Worm (Caenorhabditis elegans) whole organism, L3 larva: ENCODE data around the gene msra-1.

ENCODE experiments used
- R02D3.7 ChIP-seq: fragments of 150-350 bp; optimal IDR thresholded peaks from 2 replicates; lab custom pipeline; 2014; ENCODE audit warnings: missing biosample characterization, missing genetic modification characterization
- ZK546.5 ChIP-seq: sonication (generic microtip); optimal IDR thresholded peaks from 2 replicates; lab custom pipeline; 2017; ENCODE audit warnings: missing biosample characterization, missing genetic modification characterization
- aly-2 ChIP-seq: fragments of 150-350 bp; optimal IDR thresholded peaks from 2 replicates; lab custom pipeline; 2014; ENCODE audit warnings: missing biosample characterization, missing genetic modification characterization
- ama-1 ChIP-seq: fragments of 150-350 bp; optimal IDR thresholded peaks from 2 replicates; lab custom pipeline; 2018
- ceh-16 ChIP-seq: sonication (generic microtip); optimal IDR thresholded peaks from 2 replicates; lab custom pipeline; 2017; ENCODE audit warnings: missing biosample characterization, missing genetic modification characterization
- ceh-28 ChIP-seq: fragments of 150-350 bp; optimal IDR thresholded peaks from 2 replicates; lab custom pipeline; 2014; ENCODE audit warnings: missing biosample characterization, missing genetic modification reagents, missing genetic modification characterization
- ceh-82 ChIP-seq: fragments of 150-350 bp; optimal IDR thresholded peaks from 2 replicates; lab custom pipeline; 2014; ENCODE audit warnings: missing biosample characterization, missing genetic modification characterization
- ceh-9 ChIP-seq: sonication (generic microtip); optimal IDR thresholded peaks from 2 replicates; lab custom pipeline; 2018; ENCODE audit warnings: missing biosample characterization, missing genetic modification characterization
- daf-12 ChIP-seq: fragments of 150-350 bp; optimal IDR thresholded peaks from 2 replicates; lab custom pipeline; 2014; ENCODE audit warnings: missing biosample characterization, missing genetic modification reagents, missing genetic modification characterization
- egl-27 ChIP-seq: sonication (generic microtip); optimal IDR thresholded peaks from 4 replicates; lab custom pipeline; 2017; ENCODE audit warnings: missing biosample characterization, missing genetic modification reagents, missing genetic modification characterization
- egl-5 ChIP-seq: fragments of 150-350 bp; optimal IDR thresholded peaks from 2 replicates; lab custom pipeline; 2017; ENCODE audit warnings: missing biosample characterization, missing genetic modification reagents, missing genetic modification characterization, inconsistent platforms
- elt-1 ChIP-seq: fragments of 150-350 bp; optimal IDR thresholded peaks from 2 replicates; lab custom pipeline; 2014; ENCODE audit warnings: missing biosample characterization, missing genetic modification characterization
- elt-2 ChIP-seq: sonication (generic microtip); optimal IDR thresholded peaks from 2 replicates; lab custom pipeline; 2016; ENCODE audit warnings: missing genetic modification reagents, mild to moderate bottlenecking, missing genetic modification characterization, missing compliant biosample characterization
- elt-3 ChIP-seq, 3 experiments: fragments of 150-350 bp in 1 of 3; sonication (generic microtip) in 2 of 3; optimal IDR thresholded peaks; 2 replicates in 2 of 3; 4 replicates in 1 of 3; lab custom pipeline; 2014 to 2017; ENCODE audit warnings: missing biosample characterization in 3 of 3, missing genetic modification characterization in 3 of 3
- eor-1 ChIP-seq, 2 experiments: fragments of 150-350 bp; optimal IDR thresholded peaks; 2 replicates each; lab custom pipeline; 2014 to 2018; ENCODE audit warnings: missing biosample characterization in 2 of 2, missing genetic modification characterization in 2 of 2
- fkh-10 ChIP-seq: sonication (generic microtip); optimal IDR thresholded peaks from 2 replicates; lab custom pipeline; 2017; ENCODE audit warnings: missing biosample characterization, missing genetic modification reagents, missing genetic modification characterization
- fkh-2 ChIP-seq: fragments of 150-350 bp; optimal IDR thresholded peaks from 2 replicates; lab custom pipeline; 2014; ENCODE audit warnings: missing biosample characterization, missing genetic modification reagents, missing genetic modification characterization
- fos-1 ChIP-seq: fragments of 150-350 bp; optimal IDR thresholded peaks from 2 replicates; lab custom pipeline; 2014; ENCODE audit warnings: missing biosample characterization, missing genetic modification characterization
- hmg-11 ChIP-seq: sonication (generic microtip); optimal IDR thresholded peaks from 2 replicates; lab custom pipeline; 2016; ENCODE audit warnings: missing genetic modification characterization, missing compliant biosample characterization
- jun-1 ChIP-seq: fragments of 150-350 bp; optimal IDR thresholded peaks from 2 replicates; lab custom pipeline; 2014; ENCODE audit warnings: missing biosample characterization, missing genetic modification reagents, missing genetic modification characterization
- lin-15B ChIP-seq: fragments of 150-350 bp; optimal IDR thresholded peaks from 2 replicates; lab custom pipeline; 2014; ENCODE audit warnings: missing biosample characterization, missing genetic modification characterization
- lin-39 ChIP-seq: fragments of 150-350 bp; optimal IDR thresholded peaks from 2 replicates; lab custom pipeline; 2018; ENCODE audit warnings: missing biosample characterization, missing genetic modification reagents, missing genetic modification characterization
- lsy-12 ChIP-seq: sonication (generic microtip); optimal IDR thresholded peaks from 2 replicates; lab custom pipeline; 2016; ENCODE audit warnings: mild to moderate bottlenecking, missing genetic modification characterization, missing compliant biosample characterization
- mdl-1 ChIP-seq: fragments of 150-350 bp; optimal IDR thresholded peaks from 2 replicates; lab custom pipeline; 2014; ENCODE audit warnings: missing biosample characterization, missing genetic modification characterization
- mml-1 ChIP-seq: fragments of 150-350 bp; sonication (generic microtip); optimal IDR thresholded peaks from 3 replicates; lab custom pipeline; 2014; ENCODE audit warnings: missing biosample characterization, missing genetic modification characterization
- nfya-1 ChIP-seq: sonication (generic microtip); optimal IDR thresholded peaks from 2 replicates; lab custom pipeline; 2017; ENCODE audit warnings: missing genetic modification characterization, mild to moderate bottlenecking, missing compliant biosample characterization, antibody characterized with exemption, moderate library complexity; ENCODE audit not compliant: insufficient read depth
- nhr-11 ChIP-seq: fragments of 150-350 bp; optimal IDR thresholded peaks from 2 replicates; lab custom pipeline; 2014; ENCODE audit warnings: missing biosample characterization, missing genetic modification characterization
- nhr-12 ChIP-seq: fragments of 150-350 bp; optimal IDR thresholded peaks from 2 replicates; lab custom pipeline; 2014; ENCODE audit warnings: missing biosample characterization, missing genetic modification characterization
- nhr-23 ChIP-seq: fragments of 150-350 bp; optimal IDR thresholded peaks from 2 replicates; lab custom pipeline; 2014; ENCODE audit warnings: missing biosample characterization, missing genetic modification reagents, missing genetic modification characterization
- nhr-237 ChIP-seq: fragments of 150-350 bp; optimal IDR thresholded peaks from 2 replicates; lab custom pipeline; 2014; ENCODE audit warnings: missing biosample characterization, missing genetic modification characterization
- nhr-25 ChIP-seq: sonication (generic microtip); optimal IDR thresholded peaks from 2 replicates; lab custom pipeline; 2017; ENCODE audit warnings: missing biosample characterization, missing genetic modification characterization
- nhr-28 ChIP-seq: fragments of 150-350 bp; optimal IDR thresholded peaks from 2 replicates; lab custom pipeline; 2014; ENCODE audit warnings: missing biosample characterization, missing genetic modification characterization
- nhr-43 ChIP-seq: sonication (generic microtip); optimal IDR thresholded peaks from 2 replicates; lab custom pipeline; 2016; ENCODE audit warnings: mild to moderate bottlenecking, missing genetic modification characterization, missing compliant biosample characterization; ENCODE audit not compliant: poor library complexity, severe bottlenecking
- nhr-67 ChIP-seq: fragments of 150-350 bp; optimal IDR thresholded peaks from 2 replicates; lab custom pipeline; 2014; ENCODE audit warnings: missing biosample characterization, missing genetic modification characterization
- nhr-76 ChIP-seq: fragments of 150-350 bp; sonication (generic microtip); optimal IDR thresholded peaks from 5 replicates; lab custom pipeline; 2014; ENCODE audit warnings: missing biosample characterization, missing genetic modification characterization
- nhr-77 ChIP-seq: fragments of 150-350 bp; optimal IDR thresholded peaks from 2 replicates; lab custom pipeline; 2014; ENCODE audit warnings: missing biosample characterization, missing genetic modification characterization
- pha-4 ChIP-seq: fragments of 150-350 bp; optimal IDR thresholded peaks from 2 replicates; lab custom pipeline; 2014; ENCODE audit warnings: missing biosample characterization, missing genetic modification reagents, missing genetic modification characterization
- pqm-1 ChIP-seq: fragments of 150-350 bp; optimal IDR thresholded peaks from 2 replicates; lab custom pipeline; 2017; ENCODE audit warnings: missing biosample characterization, missing genetic modification characterization, inconsistent platforms
- sea-2 ChIP-seq: fragments of 150-350 bp; sonication (generic microtip); optimal IDR thresholded peaks from 4 replicates; lab custom pipeline; 2014; ENCODE audit warnings: missing biosample characterization, missing genetic modification reagents, missing genetic modification characterization
- skn-1 ChIP-seq: fragments of 150-350 bp; optimal IDR thresholded peaks from 2 replicates; lab custom pipeline; 2014; ENCODE audit warnings: missing biosample characterization, missing genetic modification characterization
- snpc-4 ChIP-seq: fragments of 150-350 bp; optimal IDR thresholded peaks from 2 replicates; lab custom pipeline; 2014; ENCODE audit warnings: missing biosample characterization, missing genetic modification characterization
- tbx-2 ChIP-seq: sonication (generic microtip); optimal IDR thresholded peaks from 2 replicates; lab custom pipeline; 2016; ENCODE audit warnings: mild to moderate bottlenecking, missing genetic modification characterization, missing compliant biosample characterization
- unc-39 ChIP-seq: sonication (generic microtip); optimal IDR thresholded peaks from 4 replicates; lab custom pipeline; 2017; ENCODE audit warnings: missing biosample characterization, missing genetic modification characterization
- unc-62 ChIP-seq: fragments of 150-350 bp; sonication (generic microtip); optimal IDR thresholded peaks from 4 replicates; lab custom pipeline; 2014; ENCODE audit warnings: missing biosample characterization, missing genetic modification reagents, missing genetic modification characterization
- zag-1 ChIP-seq: fragments of 150-350 bp; optimal IDR thresholded peaks from 2 replicates; lab custom pipeline; 2014; ENCODE audit warnings: missing biosample characterization, missing genetic modification characterization
- ztf-11 ChIP-seq: fragments of 150-350 bp; optimal IDR thresholded peaks from 2 replicates; lab custom pipeline; 2014; ENCODE audit warnings: missing biosample characterization, missing genetic modification characterization
- ztf-4 ChIP-seq: fragments of 150-350 bp; optimal IDR thresholded peaks from 2 replicates; lab custom pipeline; 2014; ENCODE audit warnings: missing biosample characterization, missing genetic modification characterization

The msra-1 gene

ce11 chrII:7379021-7379420 is 15.2 kb upstream of the msra-1 start, which contains the start of gene C07D10.6:
C07D10.6 (plus strand) TSS chrII:7379321.
- no peak for TF ChIP-seq mml-1 (tag; lab: Kevin White, UChicago)
- TF ChIP-seq jun-1 (tag; lab: Kevin White, UChicago) = no peak
- no peak for TF ChIP-seq elt-3 (tag; optimal IDR thresholded peaks at IDR 0.05; lab: Kevin White, UChicago)
- no peak for TF ChIP-seq ceh-16 (tag; lab: Kevin White, UChicago)
- no peak for TF ChIP-seq nhr-76 (tag; lab: Kevin White, UChicago)
- TF ChIP-seq snpc-4 (tag; lab: Kevin White, UChicago) = no peak
- TF ChIP-seq hmg-11 (tag; lab: Kevin White, UChicago) = no peak
- no peak for TF ChIP-seq egl-27 (tag; lab: Kevin White, UChicago)
- no peak for TF ChIP-seq nhr-28 (tag; lab: Kevin White, UChicago)
- no peak for TF ChIP-seq nhr-67 (tag; lab: Kevin White, UChicago)

- TF ChIP-seq lin-15B (no peak), nhr-12 (no peak), elt-2 (tag; lab: Kevin White, UChicago) (no peak), fkh-2 (no peak), unc-39 (tag; lab: Kevin White, UChicago) (no peak), ama-1 (lab: Kevin White, UChicago) (no peak), nhr-67 (tag; lab: Kevin White, UChicago) (no peak), ceh-28 (no peak), fos-1 (tag; lab: Kevin White, UChicago) (no peak), pqm-1 (tag; lab: Kevin White, UChicago) (no peak), nhr-77 (tag; lab: Kevin White, UChicago) (no peak), mdl-1 (tag; lab: Kevin White, UChicago) (no peak), pha-4 (no peak)
These were observed 11.1 kb upstream of the msra-1 start, which contains the start of gene F43E2.1 for ce11 chrII:7374980-7375379. F43E2.1 (plus strand) TSS chrII:7375280.

DNA sequence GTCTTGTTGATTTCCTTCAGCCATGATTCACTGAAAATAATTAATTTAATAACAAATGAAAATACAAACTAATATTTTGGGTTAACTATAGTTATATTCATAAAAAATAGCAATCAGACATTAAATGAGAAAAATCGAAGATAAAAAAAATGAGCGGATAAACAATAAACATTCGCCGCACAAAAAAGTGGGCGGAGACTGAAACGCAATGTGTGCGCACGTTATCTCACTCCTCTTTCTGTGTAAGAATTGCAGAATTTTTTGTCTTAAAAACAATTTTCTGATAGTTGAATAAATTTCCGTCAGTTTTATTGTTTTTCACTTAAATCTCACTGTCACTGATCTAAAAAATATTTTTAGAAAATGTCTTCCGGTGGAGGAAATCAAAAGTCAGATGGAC is 10.3 kb upstream of the msra-1 start, which contains the start of the genes mtch-1 and rpb-4:
mtch-1 (minus strand) TSS at position 24 of the 400 bp plus-strand sequence.
rpb-4 (plus strand) TSS at position 353 of the 400 bp plus-strand sequence.
- TF ChIP-seq hmg-11 (tag; lab: Kevin White, UChicago) (peak; percentile 38), nfya-1 (tag; lab: Kevin White, UChicago) (peak; percentile 62), nhr-23 (peak; percentile 28), nhr-25 (tag; lab: Kevin White, UChicago) (no peak), daf-12 (tag; lab: Kevin White, UChicago) (no peak), nhr-11 (no peak), pha-4 (peak; percentile 83), lin-15B (peak; percentile 11), egl-27 (tag; lab: Kevin White, UChicago) (no peak), ama-1 (lab: Kevin White, UChicago) (no peak), ceh-16 (tag; lab: Kevin White, UChicago) (no peak), nhr-76 (tag; lab: Kevin White, UChicago) (no peak), sea-2 (GFP tag; lab: Kevin White, UChicago) (no peak), aly-2 (tag; lab: Kevin White, UChicago) (no peak), ceh-28 (no peak), mdl-1 (tag; lab: Kevin White, UChicago) (no peak), nhr-28 (tag; lab: Kevin White, UChicago) (no peak), ceh-9 (tag; lab: Kevin White, UChicago) (no peak), fkh-10 (GFP tag; lab: Kevin White, UChicago) (no peak), fkh-2 (no peak), ZK546.5 (tag; lab: Kevin White, UChicago) (no peak), fos-1 (tag; lab: Kevin White, UChicago) (no peak), snpc-4 (tag; lab: Kevin White, UChicago) (peak; percentile 59), mml-1 (tag; lab: Kevin White, UChicago) (no peak), nhr-43 (no peak), unc-39 (tag; lab: Kevin White, UChicago) (no peak), nhr-67 (tag; lab: Kevin White, UChicago) (no peak), R02D3.7 (tag; lab: Kevin White, UChicago) (no peak), nhr-12 (no peak), elt-1 (tag; lab: Kevin White, UChicago) (no peak), zag-1 (tag; lab: Kevin White, UChicago) (no peak), unc-62 (no peak), jun-1 (tag; lab: Kevin White, UChicago) (no peak), eor-1 (tag; optimal IDR thresholded peaks at IDR 0.05; lab: Kevin White, UChicago) (no peak), egl-5 (tag; lab: Kevin White, UChicago) (peak; percentile 23), lin-39 (tag; lab: Kevin White, UChicago) (no peak), skn-1 (tag; lab: Kevin White, UChicago) (no peak), pqm-1 (tag; lab: Kevin White, UChicago) (no peak), nhr-237 (tag; lab: Kevin White, UChicago) (no peak), lsy-12 (tag; lab: Kevin White, UChicago) (no peak), ceh-82 (tag; lab: Kevin White, UChicago) (no peak), tbx-2 (tag; lab: Kevin White, UChicago) (no peak), nhr-77 (tag; lab: Kevin White, UChicago) (no peak), ztf-4 (tag; lab: Kevin White, UChicago) (no peak), ztf-11 (tag; lab: Kevin White, UChicago) (no peak), elt-2 (tag; lab: Kevin White, UChicago) (peak; percentile 29), elt-3 (tag; optimal IDR thresholded peaks at IDR 0.05; lab: Kevin White, UChicago) (no peak)
- TF ChIP-seq, all 47 proteins: peak for 8
